Worm (Caenorhabditis elegans) whole organism, young adult: ENCODE results near the gene C04A2.15.

ENCODE experiments used
- F49E8.2 ChIP-seq: sonication (generic microtip); optimal IDR thresholded peaks from 3 replicates; lab custom pipeline; 2017; ENCODE audit warnings: missing genetic modification characterization, mild to moderate bottlenecking, missing compliant biosample characterization, antibody characterized with exemption, moderate library complexity; ENCODE audit not compliant: insufficient read depth
- F57C9.4 ChIP-seq: sonication (generic microtip); optimal IDR thresholded peaks from 2 replicates; lab custom pipeline; 2017; ENCODE audit warnings: mild to moderate bottlenecking, missing genetic modification characterization, missing compliant biosample characterization
- K11D2.4 ChIP-seq: fragments of 200-800 bp; sonication (Bioruptor generic); IDR thresholded peaks from 2 replicates; pipeline ENCODE4 v1.3.6; 2022; ENCODE audit warnings: missing genetic modification reagents, missing genetic modification characterization, missing compliant biosample characterization
- Y56A3A.18 ChIP-seq: fragments of 200-800 bp; sonication (Bioruptor generic); IDR thresholded peaks from 2 replicates; pipeline ENCODE4 v1.3.6; 2022; ENCODE audit warnings: missing genetic modification reagents, missing genetic modification characterization, missing compliant biosample characterization
- akir-1 ChIP-seq: fragments of 200-800 bp; sonication (Bioruptor generic); optimal IDR thresholded peaks from 2 replicates; lab custom pipeline; 2018; ENCODE audit warnings: mild to moderate bottlenecking, missing genetic modification characterization, moderate library complexity, missing compliant biosample characterization
- die-1 ChIP-seq: sonication (generic microtip); optimal IDR thresholded peaks from 2 replicates; lab custom pipeline; 2016; ENCODE audit warnings: missing genotype, mild to moderate bottlenecking, missing genetic modification characterization, missing compliant biosample characterization
- egrh-3 ChIP-seq: fragments of 200-800 bp; sonication (Bioruptor generic); IDR thresholded peaks from 2 replicates; pipeline ENCODE4 v1.3.6; 2022; ENCODE audit warnings: missing genetic modification reagents, missing genetic modification characterization, missing compliant biosample characterization
- pha-4 ChIP-seq: fragments of 150-350 bp; sonication (generic microtip); optimal IDR thresholded peaks from 2 replicates; lab custom pipeline; 2014; ENCODE audit warnings: missing biosample characterization, missing genetic modification reagents, missing genetic modification characterization
- sea-2 ChIP-seq: fragments of 200-800 bp; sonication (Bioruptor generic); IDR thresholded peaks from 2 replicates; pipeline ENCODE4 v1.3.6; 2022; ENCODE audit warnings: missing genetic modification characterization, missing compliant biosample characterization
- snpc-4 ChIP-seq, 5 experiments: fragments of 150-350 bp in 1 of 5; sonication (generic microtip) in 4 of 5; optimal IDR thresholded peaks; 2 replicates each; lab custom pipeline; 2014 to 2018; ENCODE audit warnings: missing genetic modification characterization in 5 of 5, missing biosample characterization in 3 of 5, antibody characterized with exemption in 2 of 5, mild to moderate bottlenecking in 2 of 5, missing compliant biosample characterization in 2 of 5, missing genotype in 2 of 5, moderate library complexity in 2 of 5, missing genetic modification reagents in 1 of 5
- ztf-22 ChIP-seq: fragments of 200-800 bp; sonication (Bioruptor generic); optimal IDR thresholded peaks from 2 replicates; lab custom pipeline; 2018; ENCODE audit warnings: mild to moderate bottlenecking, missing genetic modification characterization, moderate library complexity, missing compliant biosample characterization

- TF ChIP-seq akir-1 (GFP tag; lab: Kevin White, UChicago) (no peak), ztf-22 (no peak), sea-2 (GFP tag; lab: Robert Waterston, UW) (no peak), Y56A3A.18 (no peak), F49E8.2 (tag; lab: Kevin White, UChicago) (no peak), snpc-4 (GFP tag; optimal IDR thresholded peaks at IDR 0.05; lab: Kevin White, UChicago) (no peak), snpc-4 (tag; optimal IDR thresholded peaks at IDR 0.05; lab: Kevin White, UChicago) (no peak), die-1 (tag; lab: Kevin White, UChicago) (no peak), F57C9.4 (tag; lab: Kevin White, UChicago) (no peak), K11D2.4 (GFP tag; lab: Robert Waterston, UW) (no peak), pha-4 (tag; lab: Kevin White, UChicago) (no peak), egrh-3 (no peak)
These were observed 35.7 kb upstream of the C04A2.15 start for ce11 chrII:6816324-6816723.
